Comparison of ENCODE assay signal across 4 fruit fly cellular contexts in the genomic region with DNA sequence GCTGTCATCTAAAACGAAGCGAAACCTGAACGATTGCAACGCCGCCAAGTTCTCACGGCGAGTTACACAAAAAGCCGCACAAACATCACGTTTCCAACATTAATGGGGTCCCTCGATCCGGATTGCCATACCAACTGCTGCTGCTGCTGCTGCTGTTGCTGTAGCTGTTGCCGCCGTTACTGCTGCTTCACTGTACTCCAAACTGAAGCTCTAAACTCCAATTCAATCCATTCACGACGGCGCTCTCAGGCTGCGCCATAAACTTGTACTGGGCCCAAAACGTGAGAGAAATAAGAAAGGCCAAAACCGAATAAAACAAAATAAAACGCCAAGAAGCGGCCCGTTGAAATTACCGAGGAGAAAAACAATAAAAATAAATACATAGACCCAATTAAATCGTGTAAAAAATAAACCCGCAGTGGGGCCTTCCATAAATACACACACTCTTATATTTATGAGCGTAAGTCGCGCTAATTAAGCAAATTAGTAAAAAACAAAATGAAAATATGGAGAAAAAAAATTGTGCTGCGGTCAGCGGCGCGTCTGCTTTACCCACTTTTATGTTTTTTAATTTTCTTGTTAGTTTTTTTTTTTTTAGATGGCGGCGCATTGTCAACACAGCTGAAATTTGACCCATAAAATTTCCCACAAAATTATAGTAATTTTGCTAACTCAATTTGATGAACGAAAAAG.
A peak's percentile ranks its signal among the peaks of the same experiment; 100 is the strongest.
TF ChIP-seq lines count a peak whose summit lies in the region.

No protein-coding gene starts in this region.

- no peak for TF ChIP-seq CTCF in whole organism, embryonic (GFP tag; optimal IDR thresholded peaks at IDR 0.05; lab: Kevin White, UChicago)

TF ChIP-seq in whole organism, adult, 20 proteins besides CTCF, POLR2A, EP300 and RAD21:
- TF ChIP-seq tj (GFP tag; optimal IDR thresholded peaks at IDR 0.05; lab: Kevin White, UChicago) = peak; percentile 97
- TF ChIP-seq CG7101 (tag; optimal IDR thresholded peaks at IDR 0.05; lab: Kevin White, UChicago) = no peak
TF ChIP-seq in whole organism, adult: peak in this region for 1.

TF ChIP-seq in whole organism, embryonic, 481 proteins besides CTCF, POLR2A, EP300 and RAD21:
- TF ChIP-seq CG14965 (GFP tag; optimal IDR thresholded peaks at IDR 0.05; lab: Kevin White, UChicago; ENCODE audit: borderline replicate concordance) (no peak), CG9437 (GFP tag; optimal IDR thresholded peaks at IDR 0.05; lab: Kevin White, UChicago) (no peak), sqz (GFP tag; optimal IDR thresholded peaks at IDR 0.05; lab: Kevin White, UChicago) (peak; percentile 29), Vsx1 (GFP tag; optimal IDR thresholded peaks at IDR 0.05; lab: Kevin White, UChicago) (peak; percentile 47), chinmo (GFP tag; IDR thresholded peaks at IDR 0.05; lab: Robert Waterston, UW; ENCODE audit: partially characterized antibody) (0 out of 4 replicates have a peak, but pooled peaks have one; percentile 39), kni (GFP tag; optimal IDR thresholded peaks at IDR 0.05; lab: Kevin White, UChicago) (peak; percentile 77), Nf-YB (GFP tag; optimal IDR thresholded peaks at IDR 0.05; lab: Kevin White, UChicago) (no peak), zfh2 (GFP tag; optimal IDR thresholded peaks at IDR 0.05; lab: Kevin White, UChicago) (no peak), grau (tag; optimal IDR thresholded peaks at IDR 0.05; lab: Kevin White, UChicago) (peak; percentile 71), tin (GFP tag; optimal IDR thresholded peaks at IDR 0.05; lab: Kevin White, UChicago) (no peak), nmo (GFP tag; optimal IDR thresholded peaks at IDR 0.05; lab: Kevin White, UChicago) (no peak)

TF ChIP-seq in whole organism, prepupa, 60 proteins besides CTCF, POLR2A, EP300 and RAD21:
- TF ChIP-seq CG6792 (GFP tag; optimal IDR thresholded peaks at IDR 0.05; lab: Kevin White, UChicago) = no peak
- no peak for TF ChIP-seq Sox15 (GFP tag; optimal IDR thresholded peaks at IDR 0.05; lab: Kevin White, UChicago)
- no peak for TF ChIP-seq spab (GFP tag; optimal IDR thresholded peaks at IDR 0.05; lab: Kevin White, UChicago)
- no peak for TF ChIP-seq CG8632 (GFP tag; optimal IDR thresholded peaks at IDR 0.05; lab: Kevin White, UChicago)
- TF ChIP-seq CG11294 (GFP tag; IDR thresholded peaks at IDR 0.05; lab: Robert Waterston, UW) = no peak
- peak; percentile 34 for TF ChIP-seq CG6276 (GFP tag; optimal IDR thresholded peaks at IDR 0.05; lab: Kevin White, UChicago)
- TF ChIP-seq net (GFP tag; optimal IDR thresholded peaks at IDR 0.05; lab: Kevin White, UChicago) = no peak
- no peak for TF ChIP-seq achi (GFP tag; optimal IDR thresholded peaks at IDR 0.05; lab: Kevin White, UChicago)
- TF ChIP-seq esn (GFP tag; optimal IDR thresholded peaks at IDR 0.05; lab: Kevin White, UChicago) = no peak
- TF ChIP-seq Ets21C (GFP tag; optimal IDR thresholded peaks at IDR 0.05; lab: Kevin White, UChicago) = no peak
- TF ChIP-seq fd59A (GFP tag; optimal IDR thresholded peaks at IDR 0.05; lab: Kevin White, UChicago) = no peak
- no peak for TF ChIP-seq OdsH (GFP tag; optimal IDR thresholded peaks at IDR 0.05; lab: Kevin White, UChicago)
- TF ChIP-seq CG15336 (GFP tag; IDR thresholded peaks at IDR 0.05; lab: Robert Waterston, UW) = no peak
- peak; percentile 25 for TF ChIP-seq Eip78C (GFP tag; lab: Kevin White, UChicago)
- no peak for TF ChIP-seq svp (GFP tag; lab: Kevin White, UChicago)

TF ChIP-seq in whole organism, pupa, 21 proteins besides CTCF, POLR2A, EP300 and RAD21:
- TF ChIP-seq gl (tag; optimal IDR thresholded peaks at IDR 0.05; lab: Kevin White, UChicago) (no peak), CG13204 (GFP tag; optimal IDR thresholded peaks at IDR 0.05; lab: Kevin White, UChicago) (no peak), EcR (GFP tag; optimal IDR thresholded peaks at IDR 0.05; lab: Kevin White, UChicago) (no peak), Ets98B (GFP tag; IDR thresholded peaks at IDR 0.05; lab: Robert Waterston, UW) (peak; percentile 13; the same call in 1 of the 2 replicates)
TF ChIP-seq in whole organism, pupa: peak in this region for 1.
